Fruit fly (Drosophila melanogaster): ENCODE measurements around the gene CG13069.

CG13069 gene

dm6 chr3L:16259552-16259951, 5.6 kb upstream of the CG13069 start, which contains the start of gene CG13053:
Gene CG13053 (minus strand): TSS chr3L:16259722.
- TF ChIP-seq Myc (optimal IDR thresholded peaks at IDR 0.05) (no peak), jim (GFP tag; optimal IDR thresholded peaks at IDR 0.05) (no peak), Dfd (GFP tag; optimal IDR thresholded peaks at IDR 0.05) (no peak), CrebA (GFP tag; optimal IDR thresholded peaks at IDR 0.05; ENCODE audit: borderline replicate concordance) (no peak), Vsx2 (GFP tag; optimal IDR thresholded peaks at IDR 0.05; ENCODE audit: partially characterized antibody) (no peak), OdsH (GFP tag; optimal IDR thresholded peaks at IDR 0.05) (no peak), Mio (GFP tag; optimal IDR thresholded peaks at IDR 0.05) (no peak), pan (optimal IDR thresholded peaks at IDR 0.05) (no peak), tai (GFP tag; optimal IDR thresholded peaks at IDR 0.05) (no peak), Abd-B (GFP tag; optimal IDR thresholded peaks at IDR 0.05) (no peak), sv (GFP tag; optimal IDR thresholded peaks at IDR 0.05) (no peak), dsf (GFP tag; optimal IDR thresholded peaks at IDR 0.05; ENCODE audit: borderline replicate concordance) (no peak)

- TF ChIP-seq Rel (GFP tag; optimal IDR thresholded peaks at IDR 0.05) (no peak), Rel (tag; optimal IDR thresholded peaks at IDR 0.05) (no peak), ey (GFP tag; optimal IDR thresholded peaks at IDR 0.05) (no peak), br (GFP tag; optimal IDR thresholded peaks at IDR 0.05) (no peak), Myc (optimal IDR thresholded peaks at IDR 0.05) (no peak), Sp1 (GFP tag; optimal IDR thresholded peaks at IDR 0.05) (no peak), Vsx2 (GFP tag; optimal IDR thresholded peaks at IDR 0.05; ENCODE audit: partially characterized antibody) (no peak)
Observed at dm6 chr3L:16261505-16261904, 3.7 kb upstream of the CG13069 start, which contains the start of gene CG34247. Gene CG34247 (minus strand): TSS chr3L:16261605.

dm6 chr3L:16262440-16262839, 2.7 kb upstream of the CG13069 start, which contains the start of gene CG13071:
Gene CG13071 (plus strand): TSS chr3L:16262740.
- no peak for TF ChIP-seq Myc (optimal IDR thresholded peaks at IDR 0.05)
- no peak for TF ChIP-seq Rel (GFP tag; optimal IDR thresholded peaks at IDR 0.05)
- TF ChIP-seq Rel (tag; optimal IDR thresholded peaks at IDR 0.05) = no peak
- no peak for TF ChIP-seq CG9705 (GFP tag; optimal IDR thresholded peaks at IDR 0.05)
- TF ChIP-seq HLH106 (tag; optimal IDR thresholded peaks at IDR 0.05) = no peak
- no peak for TF ChIP-seq Mio (GFP tag; optimal IDR thresholded peaks at IDR 0.05)
- TF ChIP-seq dsf (GFP tag; optimal IDR thresholded peaks at IDR 0.05; ENCODE audit: borderline replicate concordance) = no peak
- no peak for TF ChIP-seq N (GFP tag; optimal IDR thresholded peaks at IDR 0.05)
- TF ChIP-seq lola (GFP tag; optimal IDR thresholded peaks at IDR 0.05) = no peak
- TF ChIP-seq usp (GFP tag; optimal IDR thresholded peaks at IDR 0.05) = no peak
- TF ChIP-seq Abd-B (GFP tag; optimal IDR thresholded peaks at IDR 0.05) = no peak
- TF ChIP-seq Vsx2 (GFP tag; optimal IDR thresholded peaks at IDR 0.05; ENCODE audit: partially characterized antibody) = no peak
- TF ChIP-seq sv (GFP tag; optimal IDR thresholded peaks at IDR 0.05) = no peak
- TF ChIP-seq ey (GFP tag; optimal IDR thresholded peaks at IDR 0.05) = no peak
- no peak for TF ChIP-seq Hnf4 (GFP tag; optimal IDR thresholded peaks at IDR 0.05)

dm6 chr3L:16263043-16263442, 2.1 kb upstream of the CG13069 start, which contains the start of gene CG13070:
Gene CG13070 (plus strand): TSS chr3L:16263343.
- TF ChIP-seq tai (GFP tag; optimal IDR thresholded peaks at IDR 0.05) (no peak), CrebA (GFP tag; optimal IDR thresholded peaks at IDR 0.05; ENCODE audit: borderline replicate concordance) (no peak), dmrt93B (GFP tag; optimal IDR thresholded peaks at IDR 0.05) (no peak), usp (GFP tag; optimal IDR thresholded peaks at IDR 0.05) (no peak), N (GFP tag; optimal IDR thresholded peaks at IDR 0.05) (no peak), psq (GFP tag; optimal IDR thresholded peaks at IDR 0.05) (no peak), dsf (GFP tag; optimal IDR thresholded peaks at IDR 0.05; ENCODE audit: borderline replicate concordance) (no peak)

- no peak for TF ChIP-seq Hnf4 (GFP tag; optimal IDR thresholded peaks at IDR 0.05)
- peak; percentile 40 for TF ChIP-seq HLH106 (tag; optimal IDR thresholded peaks at IDR 0.05)
Observed at dm6 chr3L:16268106-16268733, 3.0 kb downstream of the CG13069 start, which contains the start of gene CG4950. Gene CG4950 (minus strand): TSS chr3L:16268156.

- no peak for TF ChIP-seq Jra (GFP tag; optimal IDR thresholded peaks at IDR 0.05)
- TF ChIP-seq woc (GFP tag; optimal IDR thresholded peaks at IDR 0.05) = no peak
Observed at dm6 chr3L:16269092-16269491, 3.9 kb downstream of the CG13069 start, which contains the start of gene CG13068. Gene CG13068 (plus strand): TSS chr3L:16269392.

All from whole organism, wandering third instar larva.